Fruit fly (Drosophila melanogaster): ENCODE measurements around the gene CG17806.
A peak's percentile ranks its signal among the peaks of the same experiment; 100 is the strongest.

- TF ChIP-seq Snoo (tag; optimal IDR thresholded peaks at IDR 0.05) (no peak), CG17806 (tag; optimal IDR thresholded peaks at IDR 0.05) (peak; percentile 30), CG4496 (GFP tag; IDR thresholded peaks at IDR 0.05) (peak; percentile 37; the same call in 1 of the 3 replicates), D1 (tag; optimal IDR thresholded peaks at IDR 0.05) (no peak), fd96Ca (GFP tag; IDR thresholded peaks at IDR 0.05) (no peak), CG34367 (tag; optimal IDR thresholded peaks at IDR 0.05) (no peak), Pif1A (GFP tag; optimal IDR thresholded peaks at IDR 0.05) (no peak), CG9948 (tag; optimal IDR thresholded peaks at IDR 0.05) (no peak), gl (tag; optimal IDR thresholded peaks at IDR 0.05) (no peak), CG8159 (tag; optimal IDR thresholded peaks at IDR 0.05) (no peak), CG10348 (GFP tag; IDR thresholded peaks at IDR 0.05) (no peak), CG15710 (tag; optimal IDR thresholded peaks at IDR 0.05) (no peak), Pif1B (GFP tag; optimal IDR thresholded peaks at IDR 0.05) (no peak), rn (GFP tag; IDR thresholded peaks at IDR 0.05) (no peak)
Measured at dm6 chr3R:17814191-17814923, 11.3 kb upstream of the CG17806 start.
